Fruit fly (Drosophila melanogaster) whole organism, embryonic: ENCODE measurements around the gene Dnai2.

Experiments
- Asciz ChIP-seq: fragments of 200-800 bp; sonication (Bioruptor generic); optimal IDR thresholded peaks from 2 replicates; lab custom pipeline; 2017; ENCODE audit warnings: missing biosample characterization, mild to moderate bottlenecking, missing genetic modification characterization, missing genetic modification reagents
- CG10267 ChIP-seq: fragments of 200-800 bp; sonication (Bioruptor generic); optimal IDR thresholded peaks from 2 replicates; lab custom pipeline; 2018; ENCODE audit warnings: missing biosample characterization, mild to moderate bottlenecking, missing genetic modification characterization, moderate library complexity
- CG10959 ChIP-seq: fragments of 200-800 bp; sonication (Bioruptor generic); IDR thresholded peaks from 2 replicates; pipeline ENCODE4 v1.3.6; 2022; ENCODE audit warnings: missing biosample characterization, missing genetic modification characterization
- CG11504 ChIP-seq: fragments of 200-800 bp; sonication (Bioruptor generic); optimal IDR thresholded peaks from 3 replicates; lab custom pipeline; 2019; ENCODE audit warnings: missing biosample characterization, mild to moderate bottlenecking, missing genetic modification characterization, moderate library complexity
- CG11560 ChIP-seq: fragments of 200-800 bp; sonication (Bioruptor generic); IDR thresholded peaks from 3 replicates; pipeline ENCODE4 v1.3.6; 2022; ENCODE audit warnings: missing biosample characterization, missing genetic modification characterization
- CG12219 ChIP-seq: fragments of 200-800 bp; sonication (Bioruptor generic); optimal IDR thresholded peaks from 3 replicates; lab custom pipeline; 2018; ENCODE audit warnings: missing biosample characterization, mild to moderate bottlenecking, missing genetic modification characterization
- CG12744 ChIP-seq: fragments of 200-800 bp; sonication (Bioruptor generic); optimal IDR thresholded peaks from 2 replicates; lab custom pipeline; 2016; ENCODE audit warnings: missing biosample characterization, missing genetic modification characterization
- CG13287 ChIP-seq: fragments of 200-800 bp; sonication (Bioruptor generic); IDR thresholded peaks from 2 replicates; pipeline ENCODE4 v1.3.6; 2022; ENCODE audit warnings: missing biosample characterization, missing genetic modification characterization; ENCODE audit not compliant: partially characterized antibody
- CG1529 ChIP-seq: fragments of 200-800 bp; sonication (Bioruptor generic); optimal IDR thresholded peaks from 3 replicates; lab custom pipeline; 2018; ENCODE audit warnings: missing biosample characterization, missing genetic modification characterization
- CG15514 ChIP-seq: fragments of 200-800 bp; sonication (Bioruptor generic); optimal IDR thresholded peaks from 3 replicates; lab custom pipeline; 2017; ENCODE audit warnings: missing biosample characterization, missing genetic modification characterization, mild to moderate bottlenecking, moderate library complexity, missing genetic modification reagents
- CG1647 ChIP-seq: fragments of 200-800 bp; sonication (Bioruptor generic); optimal IDR thresholded peaks from 3 replicates; lab custom pipeline; 2016; ENCODE audit warnings: missing biosample characterization, missing genetic modification characterization
- CG2889 ChIP-seq: fragments of 200-800 bp; sonication (Bioruptor generic); IDR thresholded peaks from 3 replicates; pipeline ENCODE4 v1.3.6; 2022; ENCODE audit warnings: missing biosample characterization, missing genetic modification characterization
- CG3281 ChIP-seq: fragments of 200-800 bp; sonication (Bioruptor generic); optimal IDR thresholded peaks from 3 replicates; lab custom pipeline; 2017; ENCODE audit warnings: missing biosample characterization, mild to moderate bottlenecking, missing genetic modification characterization
- CG4360 ChIP-seq: fragments of 200-800 bp; sonication (Bioruptor generic); IDR thresholded peaks from 2 replicates; pipeline ENCODE4 v1.3.6; 2022; ENCODE audit warnings: missing biosample characterization, missing genetic modification characterization
- CG43689 ChIP-seq: fragments of 200-800 bp; sonication (Bioruptor generic); IDR thresholded peaks from 2 replicates; pipeline ENCODE4 v1.3.6; 2022; ENCODE audit warnings: missing biosample characterization, missing genetic modification characterization
- CG9215 ChIP-seq: fragments of 200-800 bp; sonication (Bioruptor generic); IDR thresholded peaks from 2 replicates; pipeline ENCODE4 v1.3.6; 2022; ENCODE audit warnings: missing biosample characterization, missing genetic modification characterization
- CHES-1-like ChIP-seq: fragments of 200-800 bp; sonication (Bioruptor generic); optimal IDR thresholded peaks from 2 replicates; lab custom pipeline; 2016; ENCODE audit warnings: missing biosample characterization, missing genetic modification characterization
- Camta ChIP-seq: fragments of 200-800 bp; sonication (Bioruptor generic); optimal IDR thresholded peaks from 2 replicates; lab custom pipeline; 2016; ENCODE audit warnings: missing biosample characterization, missing genetic modification characterization
- Dip2 ChIP-seq: fragments of 200-800 bp; sonication (Bioruptor generic); IDR thresholded peaks from 2 replicates; pipeline ENCODE4 v1.3.6; 2022; ENCODE audit warnings: missing biosample characterization, missing genetic modification characterization
- Dip3 ChIP-seq: fragments of 200-800 bp; sonication (Bioruptor generic); optimal IDR thresholded peaks from 3 replicates; lab custom pipeline; 2016; ENCODE audit warnings: missing biosample characterization, missing genetic modification characterization
- Mad ChIP-seq: fragments of 200-800 bp; sonication (Bioruptor generic); optimal IDR thresholded peaks from 2 replicates; lab custom pipeline; 2016; ENCODE audit warnings: missing biosample characterization, missing genetic modification characterization
- NC2β ChIP-seq: fragments of 200-800 bp; sonication (Bioruptor generic); optimal IDR thresholded peaks from 2 replicates; lab custom pipeline; 2016; ENCODE audit warnings: missing biosample characterization, missing genetic modification characterization
- NFAT ChIP-seq: fragments of 200-800 bp; sonication (Bioruptor generic); IDR thresholded peaks from 2 replicates; pipeline ENCODE4 v1.3.6; 2022; ENCODE audit warnings: missing biosample characterization, missing genetic modification characterization
- Neu2 ChIP-seq: fragments of 200-800 bp; sonication (Bioruptor generic); optimal IDR thresholded peaks from 3 replicates; lab custom pipeline; 2016; ENCODE audit warnings: missing biosample characterization, missing genetic modification characterization, borderline replicate concordance
- Nf-YA ChIP-seq: fragments of 200-800 bp; sonication (Bioruptor generic); IDR thresholded peaks from 2 replicates; pipeline ENCODE4 v1.3.6; 2022; ENCODE audit warnings: missing biosample characterization, missing genetic modification characterization
- TFAM ChIP-seq: fragments of 200-800 bp; sonication (Bioruptor generic); optimal IDR thresholded peaks from 2 replicates; lab custom pipeline; 2017; ENCODE audit warnings: missing biosample characterization, missing genetic modification characterization, inconsistent platforms
- Tbp ChIP-seq: fragments of >200 bp; optimal IDR thresholded peaks from 2 replicates; lab custom pipeline; 2018; ENCODE audit warnings: missing biosample characterization, missing genetic modification characterization
- YL-1 ChIP-seq: fragments of 200-800 bp; sonication (Bioruptor generic); optimal IDR thresholded peaks from 3 replicates; lab custom pipeline; 2017; ENCODE audit warnings: missing biosample characterization, mild to moderate bottlenecking, missing genetic modification characterization
- ara ChIP-seq: fragments of 200-800 bp; sonication (Bioruptor generic); IDR thresholded peaks from 2 replicates; pipeline ENCODE4 v1.3.6; 2022; ENCODE audit warnings: missing biosample characterization, missing genetic modification characterization
- az2 ChIP-seq: fragments of 200-800 bp; sonication (Bioruptor generic); optimal IDR thresholded peaks from 3 replicates; lab custom pipeline; 2016; ENCODE audit warnings: missing biosample characterization, missing genetic modification characterization
- caup ChIP-seq: fragments of 200-800 bp; sonication (Bioruptor generic); optimal IDR thresholded peaks from 3 replicates; lab custom pipeline; 2017; ENCODE audit warnings: missing biosample characterization, mild to moderate bottlenecking, missing genetic modification characterization, moderate library complexity; ENCODE audit not compliant: severe bottlenecking
- chinmo ChIP-seq: fragments of 200-800 bp; sonication (Bioruptor generic); IDR thresholded peaks from 4 replicates; pipeline ENCODE4 v1.3.6; 2022; ENCODE audit warnings: missing biosample characterization, missing genetic modification characterization; ENCODE audit not compliant: partially characterized antibody
- chn ChIP-seq: fragments of 200-800 bp; sonication (Bioruptor generic); optimal IDR thresholded peaks from 2 replicates; lab custom pipeline; 2016; ENCODE audit warnings: missing biosample characterization, missing genetic modification characterization
- corto ChIP-seq: fragments of 200-800 bp; sonication (Bioruptor generic); optimal IDR thresholded peaks from 2 replicates; lab custom pipeline; 2016; ENCODE audit warnings: missing biosample characterization, mild to moderate bottlenecking, missing genetic modification characterization, moderate library complexity
- dati ChIP-seq: fragments of 200-800 bp; sonication (Bioruptor generic); IDR thresholded peaks from 2 replicates; pipeline ENCODE4 v1.3.6; 2022; ENCODE audit warnings: missing biosample characterization, missing genetic modification characterization
- eve ChIP-seq, 2 experiments: fragments of >200 bp; optimal IDR thresholded peaks; 2 replicates each; lab custom pipeline; 2017; ENCODE audit warnings: missing biosample characterization in 2 of 2, missing genetic modification characterization in 2 of 2
- fu2 ChIP-seq: fragments of 200-800 bp; sonication (Bioruptor generic); optimal IDR thresholded peaks from 2 replicates; lab custom pipeline; 2016; ENCODE audit warnings: missing biosample characterization, missing genetic modification characterization
- gce ChIP-seq: fragments of 200-800 bp; sonication (Bioruptor generic); IDR thresholded peaks from 3 replicates; pipeline ENCODE4 v1.3.6; 2022; ENCODE audit warnings: missing biosample characterization, missing genetic modification characterization
- hb ChIP-seq: fragments of 200-800 bp; sonication (Bioruptor generic); IDR thresholded peaks from 3 replicates; pipeline ENCODE4 v1.3.6; 2022; ENCODE audit warnings: missing biosample characterization, missing genetic modification characterization; ENCODE audit not compliant: partially characterized antibody
- lbe ChIP-seq: fragments of 200-800 bp; sonication (Bioruptor generic); optimal IDR thresholded peaks from 2 replicates; lab custom pipeline; 2016; ENCODE audit warnings: missing biosample characterization, mild to moderate bottlenecking, missing genetic modification characterization
- lmd ChIP-seq: fragments of 200-800 bp; sonication (Bioruptor generic); IDR thresholded peaks from 2 replicates; pipeline ENCODE4 v1.3.6; 2022; ENCODE audit warnings: missing biosample characterization, missing genetic modification characterization
- nau ChIP-seq: fragments of 200-800 bp; sonication (Bioruptor generic); optimal IDR thresholded peaks from 3 replicates; lab custom pipeline; 2017; ENCODE audit warnings: missing biosample characterization, mild to moderate bottlenecking, missing genetic modification characterization, missing genetic modification reagents
- stc ChIP-seq: fragments of 200-800 bp; sonication (Bioruptor generic); IDR thresholded peaks from 2 replicates; pipeline ENCODE4 v1.3.6; 2022; ENCODE audit warnings: missing biosample characterization, missing genetic modification characterization
- tin ChIP-seq: fragments of 200-800 bp; sonication (Bioruptor generic); optimal IDR thresholded peaks from 3 replicates; lab custom pipeline; 2016; ENCODE audit warnings: missing biosample characterization, missing genetic modification characterization
- ttk ChIP-seq: fragments of 200-800 bp; sonication (Bioruptor generic); IDR thresholded peaks from 2 replicates; pipeline ENCODE4 v2.1.2; 2022; ENCODE audit warnings: missing biosample characterization, missing genetic modification characterization
- tup ChIP-seq: fragments of 200-800 bp; sonication (Bioruptor generic); optimal IDR thresholded peaks from 2 replicates; lab custom pipeline; 2016; ENCODE audit warnings: missing biosample characterization, mild to moderate bottlenecking, missing genetic modification characterization, moderate library complexity
- usp ChIP-seq: fragments of >200 bp; optimal IDR thresholded peaks from 2 replicates; lab custom pipeline; 2017; ENCODE audit warnings: missing biosample characterization, missing genetic modification characterization
- wor ChIP-seq: fragments of 200-800 bp; sonication (Bioruptor generic); IDR thresholded peaks from 2 replicates; pipeline ENCODE4 v1.3.6; 2022; ENCODE audit warnings: missing biosample characterization, missing genetic modification characterization
- zen ChIP-seq: fragments of 200-800 bp; sonication (Bioruptor generic); optimal IDR thresholded peaks from 3 replicates; lab custom pipeline; 2018; ENCODE audit warnings: missing biosample characterization, mild to moderate bottlenecking, missing genetic modification characterization, moderate library complexity

Gene Dnai2

dm6 chr3L:11696294-11697116, 2.6 kb downstream of the Dnai2 start, which contains the start of gene Dph1 (continued):
- TF ChIP-seq CG11560 (tag; lab: Robert Waterston, UW), result peak; percentile 73
- TF ChIP-seq hb (GFP tag; lab: Robert Waterston, UW), result no peak
- peak; percentile 100 for TF ChIP-seq CG15514 (GFP tag; lab: Kevin White, UChicago)
- TF ChIP-seq wor (GFP tag; lab: Robert Waterston, UW), result no peak; the same call in 1 of the 2 replicates
- TF ChIP-seq lbe, result peak; percentile 74
- TF ChIP-seq lmd, result peak; percentile 86; the same call in 1 of the 2 replicates
- no peak for TF ChIP-seq usp (GFP tag; lab: Kevin White, UChicago)
- TF ChIP-seq CG43689 (GFP tag; lab: Robert Waterston, UW), result peak; percentile 72
- TF ChIP-seq CHES-1-like (GFP tag; lab: Kevin White, UChicago), result peak; percentile 79
- peak; percentile 82 for TF ChIP-seq NC2β (GFP tag; lab: Kevin White, UChicago)
- TF ChIP-seq fu2, result peak; percentile 55
- TF ChIP-seq CG1647, result peak; percentile 42
- TF ChIP-seq Camta (GFP tag; lab: Kevin White, UChicago), result peak; percentile 61
- peak; percentile 57; the same call in 1 of the 2 replicates for TF ChIP-seq dati
- TF ChIP-seq YL-1 (GFP tag; lab: Kevin White, UChicago), result peak; percentile 93
- 0 out of 4 replicates have a peak, but pooled peaks have one; percentile 34 for TF ChIP-seq chinmo (GFP tag; lab: Robert Waterston, UW)
- TF ChIP-seq ara (GFP tag; lab: Robert Waterston, UW), result peak; percentile 78
- TF ChIP-seq CG10267 (tag; lab: Kevin White, UChicago), result peak; percentile 96
- TF ChIP-seq stc, result peak; percentile 92
- no peak for TF ChIP-seq Neu2
- TF ChIP-seq Asciz, result peak; percentile 89
- TF ChIP-seq zen (tag; lab: Kevin White, UChicago), result peak; percentile 41
- TF ChIP-seq corto, result peak; percentile 43
- TF ChIP-seq tup, result peak; percentile 47
- peak; percentile 61 for TF ChIP-seq Nf-YA (GFP tag; lab: Robert Waterston, UW)
- TF ChIP-seq nau, result peak; percentile 72
- peak; percentile 87 for TF ChIP-seq caup (GFP tag; lab: Kevin White, UChicago)
- TF ChIP-seq CG12219, result peak; percentile 89
- TF ChIP-seq Tbp (GFP tag; lab: Kevin White, UChicago), result no peak
- peak; percentile 84 for TF ChIP-seq Mad
- TF ChIP-seq Dip3 (GFP tag; lab: Kevin White, UChicago), result peak; percentile 77
- TF ChIP-seq CG9215 (GFP tag; lab: Robert Waterston, UW), result no peak; the same call in 1 of the 2 replicates
- peak; percentile 97 for TF ChIP-seq CG2889
- TF ChIP-seq tin, result peak; percentile 83
- no peak for TF ChIP-seq Dip2 (GFP tag; lab: Robert Waterston, UW)
- TF ChIP-seq gce (GFP tag; lab: Robert Waterston, UW), result peak; percentile 87
- TF ChIP-seq az2, result peak; percentile 83
- TF ChIP-seq ttk (GFP tag; lab: Robert Waterston, UW), result peak; percentile 80; the same call in 1 of the 2 replicates
- peak; percentile 89 for TF ChIP-seq CG11504
- TF ChIP-seq CG13287, result peak; percentile 57
- peak in 1 of 2 experiments; percentile 93 for TF ChIP-seq eve (GFP tag; optimal IDR thresholded peaks at IDR 0.05; lab: Kevin White, UChicago)
- TF ChIP-seq CG3281 (GFP tag; lab: Kevin White, UChicago), result peak; percentile 79
- peak; percentile 67 for TF ChIP-seq CG1529 (GFP tag; lab: Kevin White, UChicago)
- peak; percentile 42 for TF ChIP-seq CG12744 (GFP tag; lab: Kevin White, UChicago)
- peak; percentile 61 for TF ChIP-seq CG4360 (GFP tag; lab: Robert Waterston, UW)
- TF ChIP-seq chn (GFP tag; lab: Kevin White, UChicago), result peak; percentile 81
- peak; percentile 85; the same call in 1 of the 2 replicates for TF ChIP-seq NFAT (GFP tag; lab: Robert Waterston, UW)
- TF ChIP-seq TFAM (GFP tag; lab: Kevin White, UChicago), result no peak
- TF ChIP-seq CG10959 (GFP tag; lab: Robert Waterston, UW), result peak; percentile 66
